Worm (Caenorhabditis elegans) whole organism, midembryonic: ENCODE data around the gene far-5.

Experiments used
- T22C8.4 ChIP-seq: fragments of 200-800 bp; sonication (Bioruptor generic); IDR thresholded peaks from 2 replicates; pipeline ENCODE4 v1.3.6; 2022; ENCODE audit warnings: missing genetic modification characterization, missing compliant biosample characterization
- flt-1 ChIP-seq: fragments of 200-800 bp; sonication (Bioruptor generic); IDR thresholded peaks from 2 replicates; pipeline ENCODE4 v1.3.6; 2022; ENCODE audit warnings: missing genetic modification characterization, missing compliant biosample characterization
- med-1 ChIP-seq: sonication (generic microtip); optimal IDR thresholded peaks from 2 replicates; lab custom pipeline; 2017; ENCODE audit warnings: missing genetic modification characterization, mild to moderate bottlenecking, missing compliant biosample characterization, antibody characterized with exemption, missing genetic modification reagents; ENCODE audit not compliant: insufficient read depth
- ref-1 ChIP-seq: fragments of 200-800 bp; sonication (Bioruptor generic); conservative IDR thresholded peaks from 2 replicates; pipeline ENCODE4 v1.3.6; 2022; ENCODE audit warnings: missing genetic modification reagents, missing genetic modification characterization, missing compliant biosample characterization
- ztf-23 ChIP-seq: fragments of 200-800 bp; sonication (Bioruptor generic); IDR thresholded peaks from 2 replicates; pipeline ENCODE4 v1.3.6; 2022; ENCODE audit warnings: missing genetic modification reagents, missing genetic modification characterization, missing compliant biosample characterization
- ztf-29 ChIP-seq: fragments of 200-800 bp; sonication (Bioruptor generic); IDR thresholded peaks from 2 replicates; pipeline ENCODE4 v1.3.6; 2022; ENCODE audit warnings: missing genetic modification reagents, missing genetic modification characterization, missing compliant biosample characterization

DNA sequence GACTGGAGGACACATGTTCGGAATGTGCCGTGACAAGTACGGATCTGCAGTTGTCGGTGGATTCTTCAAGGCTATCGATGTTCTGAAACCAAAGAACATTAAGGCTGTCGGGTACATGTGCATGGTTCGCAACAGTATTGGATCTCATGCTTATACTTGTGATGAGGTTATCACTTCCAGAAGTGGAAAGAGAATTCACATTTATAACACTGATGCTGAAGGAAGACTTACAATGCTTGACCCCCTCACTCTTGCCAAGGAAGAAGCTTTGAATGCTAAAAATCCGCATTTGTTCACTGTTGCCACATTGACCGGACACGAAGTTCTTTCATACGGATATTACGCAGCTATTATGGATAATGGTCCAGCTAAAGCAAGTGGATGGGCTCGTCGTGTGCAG lies 49.6 kb downstream of the far-5 start:
- TF ChIP-seq ref-1 (GFP tag; lab: Robert Waterston, UW): no peak
- no peak for TF ChIP-seq T22C8.4 (GFP tag; lab: Robert Waterston, UW)
- no peak for TF ChIP-seq med-1 (GFP tag; lab: Kevin White, UChicago)
- no peak for TF ChIP-seq ztf-29 (GFP tag; lab: Robert Waterston, UW)
- TF ChIP-seq ztf-23 (GFP tag; lab: Robert Waterston, UW): no peak
- TF ChIP-seq flt-1: no peak
